Worm (Caenorhabditis elegans) whole organism, L3 larva: ENCODE results near the gene mob-3.

ENCODE experiments used
- R02D3.7 ChIP-seq: fragments of 150-350 bp; optimal IDR thresholded peaks from 2 replicates; lab custom pipeline; 2014; ENCODE audit warnings: missing biosample characterization, missing genetic modification characterization
- ZK546.5 ChIP-seq: sonication (generic microtip); optimal IDR thresholded peaks from 2 replicates; lab custom pipeline; 2017; ENCODE audit warnings: missing biosample characterization, missing genetic modification characterization
- aly-2 ChIP-seq: fragments of 150-350 bp; optimal IDR thresholded peaks from 2 replicates; lab custom pipeline; 2014; ENCODE audit warnings: missing biosample characterization, missing genetic modification characterization
- ama-1 ChIP-seq: fragments of 150-350 bp; optimal IDR thresholded peaks from 2 replicates; lab custom pipeline; 2018
- ceh-9 ChIP-seq: sonication (generic microtip); optimal IDR thresholded peaks from 2 replicates; lab custom pipeline; 2018; ENCODE audit warnings: missing biosample characterization, missing genetic modification characterization
- daf-12 ChIP-seq: fragments of 150-350 bp; optimal IDR thresholded peaks from 2 replicates; lab custom pipeline; 2014; ENCODE audit warnings: missing biosample characterization, missing genetic modification reagents, missing genetic modification characterization
- elt-1 ChIP-seq: fragments of 150-350 bp; optimal IDR thresholded peaks from 2 replicates; lab custom pipeline; 2014; ENCODE audit warnings: missing biosample characterization, missing genetic modification characterization
- elt-2 ChIP-seq: sonication (generic microtip); optimal IDR thresholded peaks from 2 replicates; lab custom pipeline; 2016; ENCODE audit warnings: missing genetic modification reagents, mild to moderate bottlenecking, missing genetic modification characterization, missing compliant biosample characterization
- elt-3 ChIP-seq, 3 experiments: fragments of 150-350 bp in 1 of 3; sonication (generic microtip) in 2 of 3; optimal IDR thresholded peaks; 2 replicates in 2 of 3; 4 replicates in 1 of 3; lab custom pipeline; 2014 to 2017; ENCODE audit warnings: missing biosample characterization in 3 of 3, missing genetic modification characterization in 3 of 3
- fkh-10 ChIP-seq: sonication (generic microtip); optimal IDR thresholded peaks from 2 replicates; lab custom pipeline; 2017; ENCODE audit warnings: missing biosample characterization, missing genetic modification reagents, missing genetic modification characterization
- fkh-2 ChIP-seq: fragments of 150-350 bp; optimal IDR thresholded peaks from 2 replicates; lab custom pipeline; 2014; ENCODE audit warnings: missing biosample characterization, missing genetic modification reagents, missing genetic modification characterization
- fos-1 ChIP-seq: fragments of 150-350 bp; optimal IDR thresholded peaks from 2 replicates; lab custom pipeline; 2014; ENCODE audit warnings: missing biosample characterization, missing genetic modification characterization
- hmg-11 ChIP-seq: sonication (generic microtip); optimal IDR thresholded peaks from 2 replicates; lab custom pipeline; 2016; ENCODE audit warnings: missing genetic modification characterization, missing compliant biosample characterization
- jun-1 ChIP-seq: fragments of 150-350 bp; optimal IDR thresholded peaks from 2 replicates; lab custom pipeline; 2014; ENCODE audit warnings: missing biosample characterization, missing genetic modification reagents, missing genetic modification characterization
- lin-15B ChIP-seq: fragments of 150-350 bp; optimal IDR thresholded peaks from 2 replicates; lab custom pipeline; 2014; ENCODE audit warnings: missing biosample characterization, missing genetic modification characterization
- lin-39 ChIP-seq: fragments of 150-350 bp; optimal IDR thresholded peaks from 2 replicates; lab custom pipeline; 2018; ENCODE audit warnings: missing biosample characterization, missing genetic modification reagents, missing genetic modification characterization
- lsy-12 ChIP-seq: sonication (generic microtip); optimal IDR thresholded peaks from 2 replicates; lab custom pipeline; 2016; ENCODE audit warnings: mild to moderate bottlenecking, missing genetic modification characterization, missing compliant biosample characterization
- mml-1 ChIP-seq: fragments of 150-350 bp; sonication (generic microtip); optimal IDR thresholded peaks from 3 replicates; lab custom pipeline; 2014; ENCODE audit warnings: missing biosample characterization, missing genetic modification characterization
- nfya-1 ChIP-seq: sonication (generic microtip); optimal IDR thresholded peaks from 2 replicates; lab custom pipeline; 2017; ENCODE audit warnings: missing genetic modification characterization, mild to moderate bottlenecking, missing compliant biosample characterization, antibody characterized with exemption, moderate library complexity; ENCODE audit not compliant: insufficient read depth
- nhr-12 ChIP-seq: fragments of 150-350 bp; optimal IDR thresholded peaks from 2 replicates; lab custom pipeline; 2014; ENCODE audit warnings: missing biosample characterization, missing genetic modification characterization
- nhr-237 ChIP-seq: fragments of 150-350 bp; optimal IDR thresholded peaks from 2 replicates; lab custom pipeline; 2014; ENCODE audit warnings: missing biosample characterization, missing genetic modification characterization
- nhr-28 ChIP-seq: fragments of 150-350 bp; optimal IDR thresholded peaks from 2 replicates; lab custom pipeline; 2014; ENCODE audit warnings: missing biosample characterization, missing genetic modification characterization
- nhr-43 ChIP-seq: sonication (generic microtip); optimal IDR thresholded peaks from 2 replicates; lab custom pipeline; 2016; ENCODE audit warnings: mild to moderate bottlenecking, missing genetic modification characterization, missing compliant biosample characterization; ENCODE audit not compliant: poor library complexity, severe bottlenecking
- nhr-67 ChIP-seq: fragments of 150-350 bp; optimal IDR thresholded peaks from 2 replicates; lab custom pipeline; 2014; ENCODE audit warnings: missing biosample characterization, missing genetic modification characterization
- nhr-76 ChIP-seq: fragments of 150-350 bp; sonication (generic microtip); optimal IDR thresholded peaks from 5 replicates; lab custom pipeline; 2014; ENCODE audit warnings: missing biosample characterization, missing genetic modification characterization
- nhr-77 ChIP-seq: fragments of 150-350 bp; optimal IDR thresholded peaks from 2 replicates; lab custom pipeline; 2014; ENCODE audit warnings: missing biosample characterization, missing genetic modification characterization
- pha-4 ChIP-seq: fragments of 150-350 bp; optimal IDR thresholded peaks from 2 replicates; lab custom pipeline; 2014; ENCODE audit warnings: missing biosample characterization, missing genetic modification reagents, missing genetic modification characterization
- pqm-1 ChIP-seq: fragments of 150-350 bp; optimal IDR thresholded peaks from 2 replicates; lab custom pipeline; 2017; ENCODE audit warnings: missing biosample characterization, missing genetic modification characterization, inconsistent platforms
- sea-2 ChIP-seq: fragments of 150-350 bp; sonication (generic microtip); optimal IDR thresholded peaks from 4 replicates; lab custom pipeline; 2014; ENCODE audit warnings: missing biosample characterization, missing genetic modification reagents, missing genetic modification characterization
- snpc-4 ChIP-seq: fragments of 150-350 bp; optimal IDR thresholded peaks from 2 replicates; lab custom pipeline; 2014; ENCODE audit warnings: missing biosample characterization, missing genetic modification characterization
- tbx-2 ChIP-seq: sonication (generic microtip); optimal IDR thresholded peaks from 2 replicates; lab custom pipeline; 2016; ENCODE audit warnings: mild to moderate bottlenecking, missing genetic modification characterization, missing compliant biosample characterization
- unc-39 ChIP-seq: sonication (generic microtip); optimal IDR thresholded peaks from 4 replicates; lab custom pipeline; 2017; ENCODE audit warnings: missing biosample characterization, missing genetic modification characterization
- unc-62 ChIP-seq: fragments of 150-350 bp; sonication (generic microtip); optimal IDR thresholded peaks from 4 replicates; lab custom pipeline; 2014; ENCODE audit warnings: missing biosample characterization, missing genetic modification reagents, missing genetic modification characterization
- zag-1 ChIP-seq: fragments of 150-350 bp; optimal IDR thresholded peaks from 2 replicates; lab custom pipeline; 2014; ENCODE audit warnings: missing biosample characterization, missing genetic modification characterization
- ztf-11 ChIP-seq: fragments of 150-350 bp; optimal IDR thresholded peaks from 2 replicates; lab custom pipeline; 2014; ENCODE audit warnings: missing biosample characterization, missing genetic modification characterization
- ztf-4 ChIP-seq: fragments of 150-350 bp; optimal IDR thresholded peaks from 2 replicates; lab custom pipeline; 2014; ENCODE audit warnings: missing biosample characterization, missing genetic modification characterization

mob-3 gene

ce11 chrIV:7346751-7347150 is 42.0 kb downstream of the mob-3 start, which contains the start of gene daf-42:
Gene daf-42, minus strand, starts transcription at chrIV:7346851.
- TF ChIP-seq lsy-12 (tag; lab: Kevin White, UChicago): no peak
- TF ChIP-seq lin-15B (tag; lab: Kevin White, UChicago): no peak
- TF ChIP-seq fkh-2 (tag; lab: Kevin White, UChicago): no peak
- TF ChIP-seq sea-2 (GFP tag; lab: Kevin White, UChicago): no peak
- TF ChIP-seq fos-1: no peak
- TF ChIP-seq zag-1 (tag; lab: Kevin White, UChicago): no peak
- TF ChIP-seq elt-1 (tag; lab: Kevin White, UChicago): no peak
- TF ChIP-seq pha-4: no peak
- no peak for TF ChIP-seq ceh-9
- TF ChIP-seq nhr-237 (tag; lab: Kevin White, UChicago): no peak
- TF ChIP-seq nhr-12 (tag; lab: Kevin White, UChicago): no peak
- no peak for TF ChIP-seq ztf-11 (tag; lab: Kevin White, UChicago)
- TF ChIP-seq ama-1 (lab: Kevin White, UChicago): no peak
- no peak for TF ChIP-seq ZK546.5 (tag; lab: Kevin White, UChicago)
- no peak for TF ChIP-seq nhr-28 (tag; lab: Kevin White, UChicago)
- no peak for TF ChIP-seq tbx-2 (tag; lab: Kevin White, UChicago)
- TF ChIP-seq nfya-1 (tag; lab: Kevin White, UChicago): no peak

DNA sequence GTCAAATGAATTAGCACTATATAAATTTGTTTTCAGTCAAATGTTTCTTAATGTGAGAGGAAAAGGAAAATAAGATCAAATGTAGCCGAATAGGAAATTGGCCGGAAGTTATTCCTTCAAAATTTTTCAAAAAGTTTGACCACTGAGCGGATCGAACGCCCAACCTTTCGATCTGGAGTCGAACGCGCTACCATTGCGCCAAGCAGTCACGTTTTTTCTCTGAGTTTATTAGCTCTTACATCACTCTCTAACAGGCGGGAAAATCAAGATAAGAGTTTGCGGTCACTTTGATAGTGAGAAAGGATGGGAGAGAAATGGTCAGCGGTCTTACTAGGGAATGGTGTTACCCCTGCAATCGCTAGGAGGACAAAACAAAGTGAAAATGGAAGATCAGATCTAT is 44.7 kb downstream of the mob-3 start:
- TF ChIP-seq pqm-1 (tag; lab: Kevin White, UChicago) (no peak), elt-2 (tag; lab: Kevin White, UChicago) (peak; percentile 25), nhr-43 (peak; percentile 31), fkh-10 (GFP tag; lab: Kevin White, UChicago) (no peak)

DNA sequence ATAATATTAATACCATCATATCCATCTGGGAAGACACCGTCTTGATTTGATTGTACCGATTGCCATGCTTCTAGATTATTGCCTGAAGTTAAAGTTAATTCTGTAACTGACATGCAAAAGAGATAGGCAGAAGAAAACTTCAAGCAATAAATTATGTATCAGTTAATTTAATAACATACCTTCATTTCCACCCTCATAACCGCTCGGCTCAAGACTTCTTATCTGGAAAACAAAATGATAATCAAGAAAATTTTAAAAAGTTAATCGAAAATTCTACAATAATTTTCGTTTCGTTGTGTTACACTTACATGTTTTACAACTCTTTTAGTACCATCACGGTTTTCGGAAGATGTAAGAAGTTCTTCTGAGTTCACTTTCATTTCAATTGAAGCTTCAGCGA is 46.6 kb downstream of the mob-3 start:
- TF ChIP-seq nhr-76: no peak
- no peak for TF ChIP-seq aly-2 (tag; lab: Kevin White, UChicago)
- no peak for TF ChIP-seq fkh-2 (tag; lab: Kevin White, UChicago)
- no peak for TF ChIP-seq mml-1 (tag; lab: Kevin White, UChicago)
- no peak for TF ChIP-seq lsy-12 (tag; lab: Kevin White, UChicago)
- TF ChIP-seq unc-62 (GFP tag; lab: Kevin White, UChicago): no peak
- TF ChIP-seq pha-4: no peak
- no peak for TF ChIP-seq lin-39 (tag; lab: Kevin White, UChicago)
- no peak for TF ChIP-seq elt-1 (tag; lab: Kevin White, UChicago)
- TF ChIP-seq nhr-77 (tag; lab: Kevin White, UChicago): no peak
- no peak for TF ChIP-seq jun-1 (tag; lab: Kevin White, UChicago)
- TF ChIP-seq nhr-28 (tag; lab: Kevin White, UChicago): no peak
- no peak for TF ChIP-seq daf-12 (tag; lab: Kevin White, UChicago)
- TF ChIP-seq snpc-4 (tag; lab: Kevin White, UChicago): no peak
- TF ChIP-seq elt-3 (tag; optimal IDR thresholded peaks at IDR 0.05; lab: Kevin White, UChicago): no peak
- TF ChIP-seq elt-2 (tag; lab: Kevin White, UChicago): no peak
- no peak for TF ChIP-seq fkh-10 (GFP tag; lab: Kevin White, UChicago)
- TF ChIP-seq unc-39 (tag; lab: Kevin White, UChicago): no peak

DNA sequence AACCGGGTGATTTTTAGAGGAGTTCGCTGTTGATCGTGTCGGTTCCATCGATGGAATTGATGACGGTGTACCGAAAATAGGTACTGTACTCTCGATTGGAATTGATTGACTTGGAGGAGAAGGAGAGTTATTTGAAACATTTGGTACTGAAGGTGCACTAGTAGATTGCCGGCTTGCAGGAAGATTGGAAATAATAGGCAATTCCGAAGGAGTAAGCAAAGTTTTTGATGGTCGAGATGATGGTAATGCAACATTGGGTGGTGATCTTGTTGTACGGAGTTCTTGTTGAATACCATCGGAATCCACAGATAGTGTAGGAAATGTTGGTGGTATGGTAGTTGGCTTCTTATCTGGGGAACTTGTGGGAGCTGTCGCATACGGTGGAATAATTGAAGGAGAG is 49.6 kb downstream of the mob-3 start:
- TF ChIP-seq nfya-1 (tag; lab: Kevin White, UChicago) (no peak), nhr-67 (tag; lab: Kevin White, UChicago) (no peak), zag-1 (tag; lab: Kevin White, UChicago) (no peak), hmg-11 (tag; lab: Kevin White, UChicago) (no peak), fkh-10 (GFP tag; lab: Kevin White, UChicago) (no peak), nhr-12 (tag; lab: Kevin White, UChicago) (no peak), lin-39 (tag; lab: Kevin White, UChicago) (no peak), R02D3.7 (no peak), nhr-28 (tag; lab: Kevin White, UChicago) (no peak), ztf-4 (tag; lab: Kevin White, UChicago) (no peak), daf-12 (tag; lab: Kevin White, UChicago) (no peak)
